Fruit fly (Drosophila melanogaster): ENCODE results near the gene CG9459.

Gene CG9459

dm6 chr3R:9777941-9778360 lies 40.2 kb downstream of the CG9459 start, which contains the start of gene RpS29 (continued):
- peak; percentile 21 for TF ChIP-seq CG14965 (GFP tag; optimal IDR thresholded peaks at IDR 0.05; ENCODE audit: borderline replicate concordance)
- TF ChIP-seq CG12155 (GFP tag; optimal IDR thresholded peaks at IDR 0.05), result peak; percentile 97
- peak; percentile 62 for TF ChIP-seq gcm2 (GFP tag; optimal IDR thresholded peaks at IDR 0.05)
- peak; percentile 49 for TF ChIP-seq CG15011 (GFP tag; optimal IDR thresholded peaks at IDR 0.05)
- TF ChIP-seq Chrac-16 (GFP tag; optimal IDR thresholded peaks at IDR 0.05), result peak; percentile 83
- TF ChIP-seq Max (GFP tag; optimal IDR thresholded peaks at IDR 0.05), result peak; percentile 76
- peak in 1 of 3 experiments; percentile 39 for TF ChIP-seq lola (GFP tag; optimal IDR thresholded peaks at IDR 0.05)
- TF ChIP-seq nau (GFP tag; optimal IDR thresholded peaks at IDR 0.05), result no peak
- TF ChIP-seq bowl (GFP tag; IDR thresholded peaks at IDR 0.05), result no peak; the same call in 1 of the 2 replicates
- TF ChIP-seq Stat92E (GFP tag; optimal IDR thresholded peaks at IDR 0.05), result peak in 1 of 3 experiments; percentile 23
- TF ChIP-seq Hr39 (optimal IDR thresholded peaks at IDR 0.05), result no peak
- no peak for TF ChIP-seq CG6254 (GFP tag; optimal IDR thresholded peaks at IDR 0.05)
- peak; percentile 57 for TF ChIP-seq CG4854 (GFP tag; optimal IDR thresholded peaks at IDR 0.05)
- TF ChIP-seq NK7.1 (GFP tag; optimal IDR thresholded peaks at IDR 0.05), result peak; percentile 65
- TF ChIP-seq CG16815 (GFP tag; optimal IDR thresholded peaks at IDR 0.05), result peak; percentile 2
- TF ChIP-seq ERR (GFP tag; optimal IDR thresholded peaks at IDR 0.05), result peak; percentile 85
- peak; percentile 72 for TF ChIP-seq CG12071 (GFP tag; optimal IDR thresholded peaks at IDR 0.05)
- no peak for TF ChIP-seq yki (optimal IDR thresholded peaks at IDR 0.05)
- TF ChIP-seq kni (GFP tag; optimal IDR thresholded peaks at IDR 0.05), result peak; percentile 78
- TF ChIP-seq stwl (tag; optimal IDR thresholded peaks at IDR 0.05), result peak; percentile 73
- TF ChIP-seq CG16863 (GFP tag; optimal IDR thresholded peaks at IDR 0.05), result peak; percentile 77
- peak; percentile 87 for TF ChIP-seq Gug (GFP tag; IDR thresholded peaks at IDR 0.05)
- peak; percentile 45 for TF ChIP-seq tup (GFP tag; optimal IDR thresholded peaks at IDR 0.05)
- peak; percentile 92 for TF ChIP-seq caup (GFP tag; optimal IDR thresholded peaks at IDR 0.05; ENCODE audit: severe bottlenecking)
- TF ChIP-seq slbo (GFP tag; IDR thresholded peaks at IDR 0.05), result peak; percentile 95
- TF ChIP-seq CG2889 (GFP tag; IDR thresholded peaks at IDR 0.05), result peak; percentile 65; the same call in 1 of the 3 replicates
- TF ChIP-seq CG13123 (GFP tag; optimal IDR thresholded peaks at IDR 0.05), result peak; percentile 74
- TF ChIP-seq B-H2 (GFP tag; optimal IDR thresholded peaks at IDR 0.05), result peak; percentile 95
- peak; percentile 52 for TF ChIP-seq CG8388 (GFP tag; optimal IDR thresholded peaks at IDR 0.05)
- TF ChIP-seq CG17361 (GFP tag; IDR thresholded peaks at IDR 0.05), result peak; percentile 68
- peak; percentile 97 for TF ChIP-seq dm (GFP tag; optimal IDR thresholded peaks at IDR 0.05)
- peak; percentile 76 for TF ChIP-seq Ada2b (GFP tag; IDR thresholded peaks at IDR 0.05)
- peak; percentile 92 for TF ChIP-seq CG13624 (GFP tag; optimal IDR thresholded peaks at IDR 0.05)
- no peak for TF ChIP-seq btn (GFP tag; optimal IDR thresholded peaks at IDR 0.05)
- peak; percentile 72 for TF ChIP-seq Vsx1 (GFP tag; optimal IDR thresholded peaks at IDR 0.05)
- no peak for TF ChIP-seq lov (optimal IDR thresholded peaks at IDR 0.05)
- TF ChIP-seq lov (GFP tag; IDR thresholded peaks at IDR 0.05), result peak; percentile 62; the same call in 1 of the 3 replicates
- peak; percentile 78 for TF ChIP-seq CG12942 (GFP tag; optimal IDR thresholded peaks at IDR 0.05)
- peak; percentile 74 for TF ChIP-seq Hey (tag; optimal IDR thresholded peaks at IDR 0.05)
- TF ChIP-seq sqz (GFP tag; optimal IDR thresholded peaks at IDR 0.05), result peak; percentile 75
- TF ChIP-seq CG18262 (tag; optimal IDR thresholded peaks at IDR 0.05), result peak; percentile 47
- TF ChIP-seq CG9817 (tag; optimal IDR thresholded peaks at IDR 0.05), result peak; percentile 83
- TF ChIP-seq CG10431 (GFP tag; optimal IDR thresholded peaks at IDR 0.05), result peak; percentile 70
- peak; percentile 47 for TF ChIP-seq CG2202 (tag; optimal IDR thresholded peaks at IDR 0.05)
- peak; percentile 79 for TF ChIP-seq vfl (GFP tag; optimal IDR thresholded peaks at IDR 0.05)
- peak; percentile 83 for TF ChIP-seq CG6765 (GFP tag; optimal IDR thresholded peaks at IDR 0.05)
- peak; percentile 100 for TF ChIP-seq Sry-δ (GFP tag; optimal IDR thresholded peaks at IDR 0.05)
- no peak for TF ChIP-seq CG10462 (GFP tag; optimal IDR thresholded peaks at IDR 0.05)
- TF ChIP-seq ase (GFP tag; IDR thresholded peaks at IDR 0.05), result peak; percentile 65; the same call in 2 of the 3 replicates
- peak; percentile 71; the same call in 1 of the 2 replicates for TF ChIP-seq lmd (GFP tag; IDR thresholded peaks at IDR 0.05)
- TF ChIP-seq pros (GFP tag; optimal IDR thresholded peaks at IDR 0.05), result no peak

Data from whole organism, embryonic.